Worm (Caenorhabditis elegans): ENCODE data around the gene fbxb-81.

Gene fbxb-81

ce11 chrIII:131627-132026 lies 9.4 kb downstream of the fbxb-81 start:
- no peak for TF ChIP-seq K09A11.1 (tag; optimal IDR thresholded peaks at IDR 0.05; ENCODE audit: insufficient read depth)
- no peak for TF ChIP-seq zip-5 (tag; optimal IDR thresholded peaks at IDR 0.05)
- TF ChIP-seq nfya-1 (tag; optimal IDR thresholded peaks at IDR 0.05) = peak; percentile 34
- no peak for TF ChIP-seq hlh-6 (tag; optimal IDR thresholded peaks at IDR 0.05)
- no peak for TF ChIP-seq pha-4 (tag; optimal IDR thresholded peaks at IDR 0.05)
- no peak for TF ChIP-seq nhr-11 (tag; optimal IDR thresholded peaks at IDR 0.05)
- TF ChIP-seq ceh-14 (tag; optimal IDR thresholded peaks at IDR 0.05) = peak; percentile 43
- no peak for TF ChIP-seq ets-4 (tag; optimal IDR thresholded peaks at IDR 0.05)
- TF ChIP-seq dmd-4 (tag; optimal IDR thresholded peaks at IDR 0.05; ENCODE audit: borderline replicate concordance) = no peak
- no peak for TF ChIP-seq ceh-2 (tag; optimal IDR thresholded peaks at IDR 0.05)
- no peak for TF ChIP-seq tbx-2 (tag; optimal IDR thresholded peaks at IDR 0.05)
- TF ChIP-seq sdc-2 (tag; optimal IDR thresholded peaks at IDR 0.05) = no peak
- no peak for TF ChIP-seq mec-3 (tag; optimal IDR thresholded peaks at IDR 0.05; ENCODE audit: borderline replicate concordance)
- no peak for TF ChIP-seq hlh-13 (GFP tag; optimal IDR thresholded peaks at IDR 0.05)
- TF ChIP-seq unc-86 (tag; optimal IDR thresholded peaks at IDR 0.05) = no peak
- peak; percentile 91 for TF ChIP-seq unc-42 (tag; optimal IDR thresholded peaks at IDR 0.05)
- TF ChIP-seq lim-6 (tag; optimal IDR thresholded peaks at IDR 0.05) = peak; percentile 4
- no peak for TF ChIP-seq ahr-1 (tag; optimal IDR thresholded peaks at IDR 0.05)
- no peak for TF ChIP-seq lin-11 (tag; optimal IDR thresholded peaks at IDR 0.05)
- no peak for TF ChIP-seq pat-9 (tag; optimal IDR thresholded peaks at IDR 0.05)
- peak; percentile 41 for TF ChIP-seq ceh-31 (tag; optimal IDR thresholded peaks at IDR 0.05)
- no peak for TF ChIP-seq unc-55 (GFP tag; optimal IDR thresholded peaks at IDR 0.05)
- no peak for TF ChIP-seq sox-2 (GFP tag; IDR thresholded peaks at IDR 0.05)
- no peak for TF ChIP-seq unc-3 (GFP tag; conservative IDR thresholded peaks at IDR 0.05)
- TF ChIP-seq unc-3 (tag; optimal IDR thresholded peaks at IDR 0.05) = no peak
- TF ChIP-seq nhr-232 (tag; optimal IDR thresholded peaks at IDR 0.05) = no peak
- peak; percentile 53 for TF ChIP-seq ceh-34 (tag; optimal IDR thresholded peaks at IDR 0.05)

- TF ChIP-seq sox-2 (GFP tag; IDR thresholded peaks at IDR 0.05) (no peak), gmeb-2 (tag; optimal IDR thresholded peaks at IDR 0.05) (no peak), ref-2 (tag; optimal IDR thresholded peaks at IDR 0.05) (no peak), ceh-14 (tag; optimal IDR thresholded peaks at IDR 0.05) (no peak), tbx-2 (tag; optimal IDR thresholded peaks at IDR 0.05) (no peak), rnt-1 (tag; optimal IDR thresholded peaks at IDR 0.05) (no peak), ttx-3 (tag; optimal IDR thresholded peaks at IDR 0.05) (no peak), C08G9.2 (tag; optimal IDR thresholded peaks at IDR 0.05) (no peak), K09A11.1 (tag; optimal IDR thresholded peaks at IDR 0.05; ENCODE audit: insufficient read depth) (no peak), ceh-30 (tag; optimal IDR thresholded peaks at IDR 0.05) (no peak), T23F11.4 (GFP tag; optimal IDR thresholded peaks at IDR 0.05) (no peak), npax-4 (tag; optimal IDR thresholded peaks at IDR 0.05) (no peak), elt-4 (tag; optimal IDR thresholded peaks at IDR 0.05) (no peak), syd-9 (tag; optimal IDR thresholded peaks at IDR 0.05) (no peak), hlh-8 (tag; optimal IDR thresholded peaks at IDR 0.05) (no peak), pax-1 (tag; optimal IDR thresholded peaks at IDR 0.05) (no peak), Y22D7AL.16 (tag; optimal IDR thresholded peaks at IDR 0.05) (no peak), unc-55 (GFP tag; optimal IDR thresholded peaks at IDR 0.05) (no peak), mec-3 (tag; optimal IDR thresholded peaks at IDR 0.05; ENCODE audit: borderline replicate concordance) (no peak)
Measured at ce11 chrIII:130650-131049, 10.4 kb downstream of the fbxb-81 start, which contains the start of the genes nhr-280 and C29F9.2. Gene nhr-280 (minus strand): TSS chrIII:130750. Gene C29F9.2 (plus strand): TSS chrIII:130947.

- TF ChIP-seq ceh-30 (tag; optimal IDR thresholded peaks at IDR 0.05) (no peak), mec-3 (tag; optimal IDR thresholded peaks at IDR 0.05; ENCODE audit: borderline replicate concordance) (no peak), ceh-14 (tag; optimal IDR thresholded peaks at IDR 0.05) (no peak), pha-2 (tag; optimal IDR thresholded peaks at IDR 0.05) (no peak), T23F11.4 (GFP tag; optimal IDR thresholded peaks at IDR 0.05) (no peak), ref-2 (tag; optimal IDR thresholded peaks at IDR 0.05) (no peak), pag-3 (tag; optimal IDR thresholded peaks at IDR 0.05; ENCODE audit: borderline replicate concordance) (no peak), odd-2 (tag; optimal IDR thresholded peaks at IDR 0.05) (no peak), gmeb-2 (tag; optimal IDR thresholded peaks at IDR 0.05) (no peak), ceh-2 (tag; optimal IDR thresholded peaks at IDR 0.05) (no peak), ceh-45 (GFP tag; IDR thresholded peaks at IDR 0.05) (no peak), syd-9 (tag; optimal IDR thresholded peaks at IDR 0.05) (no peak), elt-2 (tag; optimal IDR thresholded peaks at IDR 0.05) (no peak), hlh-30 (tag; optimal IDR thresholded peaks at IDR 0.05; ENCODE audit: insufficient read depth) (no peak), ztf-16 (tag; optimal IDR thresholded peaks at IDR 0.05) (no peak), pat-9 (tag; optimal IDR thresholded peaks at IDR 0.05) (no peak), unc-55 (GFP tag; optimal IDR thresholded peaks at IDR 0.05) (no peak), pqm-1 (tag; optimal IDR thresholded peaks at IDR 0.05) (no peak)
Measured at ce11 chrIII:124478-124877, 16.5 kb downstream of the fbxb-81 start, which contains the start of gene pals-23. Gene pals-23 (plus strand): TSS chrIII:124778.

All from whole organism, late embryonic.